Worm (Caenorhabditis elegans) whole organism, L1 larva: ENCODE results near the gene K06A4.7.

ENCODE experiments used
- lin-13 ChIP-seq: fragments of 150-350 bp; optimal IDR thresholded peaks from 2 replicates; lab custom pipeline; 2014; ENCODE audit warnings: missing biosample characterization, missing genetic modification reagents, missing genetic modification characterization
- mep-1 ChIP-seq: fragments of 150-350 bp; optimal IDR thresholded peaks from 2 replicates; lab custom pipeline; 2014; ENCODE audit warnings: missing biosample characterization, missing genetic modification characterization
- nhr-77 ChIP-seq: fragments of 150-350 bp; optimal IDR thresholded peaks from 2 replicates; lab custom pipeline; 2014; ENCODE audit warnings: missing biosample characterization, missing genetic modification characterization
- unc-62 ChIP-seq: fragments of 150-350 bp; optimal IDR thresholded peaks from 2 replicates; lab custom pipeline; 2014; ENCODE audit warnings: missing biosample characterization, missing genetic modification reagents, missing genetic modification characterization
- ztf-4 ChIP-seq: fragments of 150-350 bp; optimal IDR thresholded peaks from 2 replicates; lab custom pipeline; 2014; ENCODE audit warnings: missing biosample characterization, missing genetic modification characterization

ce11 chrV:9534621-9535020, 43.3 kb upstream of the K06A4.7 start, which contains the start of gene tag-329:
- TF ChIP-seq unc-62 (GFP tag; lab: Kevin White, UChicago) (no peak), ztf-4 (tag; lab: Kevin White, UChicago) (no peak), nhr-77 (tag; lab: Kevin White, UChicago) (no peak), mep-1 (no peak), lin-13 (no peak)
